Fruit fly (Drosophila melanogaster) whole organism, embryonic: ENCODE measurements around the gene Prim1.

Experiments
- CG10274 ChIP-seq: fragments of 200-800 bp; sonication (Bioruptor generic); optimal IDR thresholded peaks from 3 replicates; lab custom pipeline; 2017; ENCODE audit warnings: missing biosample characterization, mild to moderate bottlenecking, missing genetic modification characterization
- CG11560 ChIP-seq: fragments of 200-800 bp; sonication (Bioruptor generic); IDR thresholded peaks from 3 replicates; pipeline ENCODE4 v1.3.6; 2022; ENCODE audit warnings: missing biosample characterization, missing genetic modification characterization
- CG13894 ChIP-seq: fragments of 200-800 bp; sonication (Bioruptor generic); optimal IDR thresholded peaks from 3 replicates; lab custom pipeline; 2018; ENCODE audit warnings: missing biosample characterization, mild to moderate bottlenecking, missing genetic modification characterization, moderate library complexity
- CG1602 ChIP-seq: fragments of 200-800 bp; sonication (Bioruptor generic); optimal IDR thresholded peaks from 3 replicates; lab custom pipeline; 2016; ENCODE audit warnings: missing biosample characterization, missing genetic modification characterization
- CG8478 ChIP-seq: fragments of >200 bp; optimal IDR thresholded peaks from 2 replicates; lab custom pipeline; 2018
- Dad ChIP-seq: fragments of 200-800 bp; sonication (Bioruptor generic); optimal IDR thresholded peaks from 3 replicates; lab custom pipeline; 2016; ENCODE audit warnings: missing biosample characterization, missing genetic modification characterization
- Dbx ChIP-seq: fragments of 200-800 bp; sonication (Bioruptor generic); IDR thresholded peaks from 3 replicates; pipeline ENCODE4 v1.3.6; 2022; ENCODE audit warnings: missing biosample characterization, missing genetic modification characterization
- Scr ChIP-seq: fragments of 200-800 bp; sonication (Bioruptor generic); IDR thresholded peaks from 2 replicates; pipeline ENCODE4 v1.3.6; 2022; ENCODE audit warnings: missing biosample characterization, missing genetic modification characterization; ENCODE audit not compliant: partially characterized antibody
- hkb ChIP-seq, 2 experiments: fragments of 200-800 bp in 1 of 2; fragments of >200 bp in 1 of 2; sonication (Bioruptor generic) in 1 of 2; IDR thresholded peaks in 1 of 2; optimal IDR thresholded peaks in 1 of 2; 2 replicates each; pipeline versions ENCODE4 v1.3.6 to Lab custom; 2017 to 2022; ENCODE audit warnings: missing biosample characterization in 1 of 2, missing genetic modification characterization in 1 of 2
- lbe ChIP-seq: fragments of 200-800 bp; sonication (Bioruptor generic); optimal IDR thresholded peaks from 2 replicates; lab custom pipeline; 2016; ENCODE audit warnings: missing biosample characterization, mild to moderate bottlenecking, missing genetic modification characterization
- pan ChIP-seq, 4 experiments: fragments of >200 bp in 3 of 4; fragments of 200-800 bp in 1 of 4; sonication (Bioruptor generic) in 1 of 4; optimal IDR thresholded peaks in 3 of 4; IDR thresholded peaks in 1 of 4; 2 replicates each; pipeline versions ENCODE4 v1.3.6 to Lab custom; 2017 to 2022; ENCODE audit warnings: missing biosample characterization in 2 of 4, missing genetic modification characterization in 2 of 4, mixed read lengths in 1 of 4

DNA sequence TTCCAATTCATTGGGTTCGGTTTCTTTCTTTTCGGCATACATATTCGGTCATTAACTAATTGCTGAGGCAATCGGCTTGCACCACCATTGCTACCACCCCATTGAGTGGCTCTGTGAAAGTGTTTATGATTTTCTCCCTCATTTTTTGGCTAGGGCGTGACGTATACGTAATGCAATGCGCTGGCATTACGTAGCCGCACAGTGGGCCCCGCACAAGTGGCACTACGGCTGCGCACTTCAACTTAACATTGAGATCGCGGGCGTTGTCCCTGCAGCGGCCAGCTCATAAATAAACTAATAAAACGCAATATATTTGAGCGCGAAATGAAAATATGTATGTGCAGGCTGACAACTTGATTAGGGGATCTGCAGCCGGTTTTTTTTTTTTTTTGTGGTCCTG lies 8.7 kb upstream of the Prim1 start:
- no peak for TF ChIP-seq CG1602
- no peak for TF ChIP-seq CG10274
- no peak for TF ChIP-seq CG8478 (lab: Kevin White, UChicago)
- no peak for TF ChIP-seq Scr (GFP tag; lab: Robert Waterston, UW)
- TF ChIP-seq Dad = no peak
- TF ChIP-seq pan (optimal IDR thresholded peaks at IDR 0.05; lab: Kevin White, UChicago) = no peak
- no peak for TF ChIP-seq pan (GFP tag; optimal IDR thresholded peaks at IDR 0.05 in 1 of 2, IDR thresholded peaks at IDR 0.05 in 1 of 2)
- no peak for TF ChIP-seq Dbx
- no peak for TF ChIP-seq hkb (optimal IDR thresholded peaks at IDR 0.05; lab: Kevin White, UChicago)
- TF ChIP-seq hkb (GFP tag; IDR thresholded peaks at IDR 0.05; lab: Robert Waterston, UW) = no peak
- TF ChIP-seq lbe (GFP tag; lab: Kevin White, UChicago) = no peak
- TF ChIP-seq CG11560 (tag; lab: Robert Waterston, UW) = no peak
- TF ChIP-seq CG13894 (tag; lab: Kevin White, UChicago) = no peak
